Fruit fly (Drosophila melanogaster) whole organism, adult: ENCODE data around the gene MtnB.
A peak's percentile ranks its signal among the peaks of the same experiment; 100 is the strongest.

Experiments
- CG11617 ChIP-seq: fragments of 200-800 bp; sonication (Bioruptor generic); optimal IDR thresholded peaks from 2 replicates; lab custom pipeline; 2017; ENCODE audit warnings: mild to moderate bottlenecking, missing biosample characterization, missing genetic modification reagents, missing genetic modification characterization
- CG12768 ChIP-seq: fragments of 200-800 bp; sonication (Bioruptor generic); optimal IDR thresholded peaks from 2 replicates; lab custom pipeline; 2017; ENCODE audit warnings: missing biosample characterization, missing genetic modification characterization, mild to moderate bottlenecking, moderate library complexity, missing genetic modification reagents
- CG14711 ChIP-seq: fragments of 200-800 bp; sonication (Bioruptor generic); optimal IDR thresholded peaks from 2 replicates; lab custom pipeline; 2018; ENCODE audit warnings: missing biosample characterization, mild to moderate bottlenecking, missing genetic modification characterization, moderate library complexity
- CG1620 ChIP-seq: fragments of 200-800 bp; sonication (Bioruptor generic); optimal IDR thresholded peaks from 2 replicates; lab custom pipeline; 2016; ENCODE audit warnings: missing biosample characterization, missing genetic modification characterization
- CG33017 ChIP-seq: fragments of 200-800 bp; sonication (Bioruptor generic); optimal IDR thresholded peaks from 2 replicates; lab custom pipeline; 2018; ENCODE audit warnings: missing biosample characterization, mild to moderate bottlenecking, missing genetic modification characterization, moderate library complexity
- CG5204 ChIP-seq: fragments of 200-800 bp; sonication (Bioruptor generic); optimal IDR thresholded peaks from 2 replicates; lab custom pipeline; 2016; ENCODE audit warnings: missing biosample characterization, missing genetic modification characterization
- CG7045 ChIP-seq: fragments of 200-800 bp; sonication (Bioruptor generic); optimal IDR thresholded peaks from 2 replicates; lab custom pipeline; 2017; ENCODE audit warnings: missing biosample characterization, mild to moderate bottlenecking, missing genetic modification characterization
- CG7101 ChIP-seq: fragments of 200-800 bp; sonication (Bioruptor generic); optimal IDR thresholded peaks from 2 replicates; lab custom pipeline; 2018; ENCODE audit warnings: missing biosample characterization, mild to moderate bottlenecking, missing genetic modification characterization, moderate library complexity
- Clk ChIP-seq: fragments of 200-800 bp; sonication (Bioruptor generic); optimal IDR thresholded peaks from 2 replicates; lab custom pipeline; 2017; ENCODE audit warnings: missing biosample characterization, missing genetic modification characterization
- Crg-1 ChIP-seq: fragments of 200-800 bp; sonication (Bioruptor generic); optimal IDR thresholded peaks from 2 replicates; lab custom pipeline; 2016; ENCODE audit warnings: missing biosample characterization, missing genetic modification characterization
- Hr96 ChIP-seq: fragments of 200-800 bp; sonication (Bioruptor generic); optimal IDR thresholded peaks from 2 replicates; lab custom pipeline; 2016; ENCODE audit warnings: missing biosample characterization, missing genetic modification characterization
- Mnt ChIP-seq: fragments of 200-800 bp; sonication (Bioruptor generic); optimal IDR thresholded peaks from 2 replicates; lab custom pipeline; 2016; ENCODE audit warnings: missing biosample characterization, mild to moderate bottlenecking, missing genetic modification characterization
- bab1 ChIP-seq: fragments of 200-800 bp; sonication (Bioruptor generic); optimal IDR thresholded peaks from 3 replicates; lab custom pipeline; 2019; ENCODE audit warnings: missing biosample characterization, mild to moderate bottlenecking, missing genetic modification characterization, moderate library complexity
- cic ChIP-seq: fragments of 200-800 bp; sonication (Bioruptor generic); optimal IDR thresholded peaks from 2 replicates; lab custom pipeline; 2017; ENCODE audit warnings: missing biosample characterization, mild to moderate bottlenecking, missing genetic modification characterization, moderate library complexity
- cnc ChIP-seq, 2 experiments: fragments of >200 bp; optimal IDR thresholded peaks; 2 replicates each; lab custom pipeline; 2017
- kay ChIP-seq: fragments of 200-800 bp; sonication (Bioruptor generic); peaks from one replicate; lab custom pipeline; 2016; ENCODE audit warnings: missing biosample characterization, missing genetic modification characterization, borderline replicate concordance
- ovo ChIP-seq: fragments of 200-800 bp; sonication (Bioruptor generic); optimal IDR thresholded peaks from 2 replicates; lab custom pipeline; 2016; ENCODE audit warnings: missing biosample characterization, missing genetic modification characterization
- pad ChIP-seq: fragments of 200-800 bp; sonication (Bioruptor generic); optimal IDR thresholded peaks from 3 replicates; lab custom pipeline; 2017; ENCODE audit warnings: missing biosample characterization, missing genetic modification characterization, mild to moderate bottlenecking, moderate library complexity, missing genetic modification reagents
- tj ChIP-seq: fragments of 200-800 bp; sonication (Bioruptor generic); optimal IDR thresholded peaks from 3 replicates; lab custom pipeline; 2017; ENCODE audit warnings: missing biosample characterization, mild to moderate bottlenecking, missing genetic modification characterization, moderate library complexity
- toe ChIP-seq: fragments of 200-800 bp; sonication (Bioruptor generic); optimal IDR thresholded peaks from 2 replicates; lab custom pipeline; 2016; ENCODE audit warnings: missing biosample characterization, missing genetic modification characterization

The MtnB gene

DNA sequence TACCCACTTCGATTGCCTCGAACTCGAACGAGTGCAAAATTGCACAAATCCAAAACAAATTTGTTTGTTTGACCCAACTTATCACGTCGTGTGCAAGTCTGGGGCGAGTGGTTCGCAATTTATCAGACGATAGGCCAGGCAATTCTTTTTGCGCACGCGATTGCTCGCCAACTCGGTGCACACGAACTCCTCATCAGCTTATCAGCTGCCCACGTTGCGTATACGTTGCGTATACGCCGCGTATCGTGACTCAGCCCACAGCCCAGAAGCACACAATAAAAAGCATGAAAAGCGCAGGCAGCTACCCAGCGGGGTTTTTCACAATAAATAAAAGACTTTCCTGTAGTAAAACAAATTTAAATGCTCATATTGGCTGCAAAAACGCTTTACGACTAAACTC is at the start of gene MtnB:
Gene MtnB, minus strand, starts transcription at position 101 of the 400 bp plus-strand sequence.
- TF ChIP-seq kay (GFP tag; lab: Kevin White, UChicago) (peak; percentile 59), pad (GFP tag; lab: Kevin White, UChicago) (no peak)

DNA sequence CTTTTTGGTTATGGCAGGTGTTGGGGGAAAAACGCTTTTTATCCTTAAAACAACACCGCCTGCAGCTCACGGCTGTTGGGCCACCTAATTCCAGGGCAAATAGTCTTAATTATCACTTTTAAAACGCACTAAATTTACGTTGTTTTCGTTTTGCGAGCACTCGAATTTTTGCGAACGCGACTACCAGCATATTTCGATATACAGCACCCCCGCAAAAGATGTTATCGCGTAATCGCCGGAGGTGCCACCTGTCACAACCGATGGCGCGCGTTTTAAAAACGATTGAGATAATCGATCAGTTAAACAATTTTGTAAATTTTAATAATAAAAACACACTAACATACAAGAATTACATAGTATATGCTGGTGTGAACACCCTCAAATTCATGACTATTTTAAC is 48.5 kb upstream of the MtnB start, which contains the start of gene Stat92E:
Gene Stat92E, minus strand, starts transcription at position 219 of the 400 bp plus-strand sequence.
- TF ChIP-seq CG14711 (tag; lab: Kevin White, UChicago): no peak
- TF ChIP-seq kay (GFP tag; lab: Kevin White, UChicago): peak; percentile 21
- TF ChIP-seq cnc (optimal IDR thresholded peaks at IDR 0.05; lab: Kevin White, UChicago): no peak
- no peak for TF ChIP-seq CG7101 (tag; lab: Kevin White, UChicago)
- TF ChIP-seq Mnt (GFP tag; lab: Kevin White, UChicago): no peak
- no peak for TF ChIP-seq CG1620
- no peak for TF ChIP-seq pad (GFP tag; lab: Kevin White, UChicago)
- no peak for TF ChIP-seq Crg-1 (GFP tag; lab: Kevin White, UChicago)
- TF ChIP-seq toe: no peak
- no peak for TF ChIP-seq Clk (GFP tag; lab: Kevin White, UChicago)
- TF ChIP-seq CG7045 (GFP tag; lab: Kevin White, UChicago): no peak
- peak; percentile 24 for TF ChIP-seq tj (GFP tag; lab: Kevin White, UChicago)
- no peak for TF ChIP-seq ovo (GFP tag; lab: Kevin White, UChicago)
- no peak for TF ChIP-seq CG12768 (GFP tag; lab: Kevin White, UChicago)
- no peak for TF ChIP-seq CG33017 (tag; lab: Kevin White, UChicago)
- no peak for TF ChIP-seq bab1 (GFP tag; lab: Kevin White, UChicago)
- TF ChIP-seq cic (GFP tag; lab: Kevin White, UChicago): no peak
- no peak for TF ChIP-seq CG5204 (GFP tag; lab: Kevin White, UChicago)

DNA sequence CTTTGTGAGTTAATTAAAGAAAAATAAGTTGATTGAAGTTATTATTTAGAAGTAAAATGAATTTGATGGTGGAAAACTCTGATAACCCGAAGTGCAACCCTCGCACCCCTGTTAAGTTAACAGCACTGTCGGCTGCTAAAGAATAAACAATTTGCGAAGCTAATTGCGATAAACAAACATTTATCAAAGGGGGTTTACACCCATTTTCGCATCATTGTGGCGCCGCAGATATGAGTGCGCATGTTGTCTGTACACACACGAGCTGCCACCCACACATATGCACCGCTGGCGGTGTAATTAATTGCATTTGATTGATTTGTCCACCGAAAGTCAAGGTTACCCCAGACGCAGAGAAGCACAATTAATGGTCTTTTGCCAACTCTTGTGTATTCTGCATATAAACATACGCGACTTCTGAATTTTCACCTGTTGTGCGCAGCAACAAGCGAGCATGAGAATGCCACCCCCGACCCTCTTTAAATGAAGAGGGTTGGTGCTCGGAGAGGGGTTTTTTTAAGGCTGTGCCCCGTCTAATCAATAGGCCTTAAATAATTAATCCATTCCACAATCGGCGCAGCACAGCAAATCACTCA is 48.0 kb upstream of the MtnB start:
- no peak for TF ChIP-seq bab1 (GFP tag; lab: Kevin White, UChicago)
- TF ChIP-seq cic (GFP tag; lab: Kevin White, UChicago): no peak
- TF ChIP-seq CG12768 (GFP tag; lab: Kevin White, UChicago): peak; percentile 15

DNA sequence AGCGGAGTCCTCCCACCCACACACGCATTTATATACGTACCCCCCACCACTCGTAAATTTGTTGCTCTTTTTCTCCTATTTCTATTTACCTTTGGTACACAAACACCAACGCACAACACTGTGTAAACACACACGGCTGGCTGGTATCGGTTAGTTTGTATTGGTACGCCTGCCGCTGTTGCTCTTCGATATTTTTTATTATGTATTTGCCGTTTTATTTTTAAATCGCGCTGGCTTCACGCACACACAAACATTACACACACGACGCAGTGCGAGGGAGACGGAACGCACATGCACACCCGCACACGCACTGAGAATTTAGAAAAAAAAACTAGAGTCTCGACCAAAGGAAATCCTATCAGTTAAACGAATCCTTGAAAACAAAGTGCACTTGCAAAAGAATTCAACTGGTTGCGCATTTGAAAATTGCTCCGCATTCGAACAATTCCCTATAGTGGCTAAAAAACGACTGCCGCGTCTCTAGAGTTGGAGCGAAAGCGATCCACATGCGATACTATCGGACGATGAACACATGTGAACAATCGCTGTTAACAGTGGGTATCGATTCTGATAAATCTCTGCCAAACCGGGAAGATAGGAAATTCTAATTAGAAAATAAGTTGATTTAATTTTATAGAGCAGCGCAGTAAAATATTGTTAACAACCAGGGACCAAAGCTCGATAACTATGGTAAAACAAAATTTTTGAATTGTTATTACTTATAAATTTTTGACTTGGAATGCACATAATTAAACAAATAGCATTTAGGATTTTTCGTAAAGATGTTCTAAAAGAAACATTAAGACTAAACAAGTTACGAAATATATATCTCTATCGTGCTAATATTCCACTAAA is 47.3 kb upstream of the MtnB start:
- TF ChIP-seq pad (GFP tag; lab: Kevin White, UChicago): peak; percentile 12
- TF ChIP-seq CG7045 (GFP tag; lab: Kevin White, UChicago): peak; percentile 52
- peak; percentile 23 for TF ChIP-seq Clk (GFP tag; lab: Kevin White, UChicago)
- TF ChIP-seq toe: no peak
- no peak for TF ChIP-seq CG11617 (GFP tag; lab: Kevin White, UChicago)
- peak; percentile 84 for TF ChIP-seq Mnt (GFP tag; lab: Kevin White, UChicago)
- peak; percentile 73 for TF ChIP-seq cic (GFP tag; lab: Kevin White, UChicago)
- peak; percentile 90 for TF ChIP-seq CG12768 (GFP tag; lab: Kevin White, UChicago)
- TF ChIP-seq ovo (GFP tag; lab: Kevin White, UChicago): peak; percentile 72
- TF ChIP-seq CG5204 (GFP tag; lab: Kevin White, UChicago): no peak
- peak; percentile 87 for TF ChIP-seq Crg-1 (GFP tag; lab: Kevin White, UChicago)
- TF ChIP-seq Hr96 (GFP tag; lab: Kevin White, UChicago): peak; percentile 64
- peak; percentile 75 for TF ChIP-seq CG7101 (tag; lab: Kevin White, UChicago)
- no peak for TF ChIP-seq cnc (optimal IDR thresholded peaks at IDR 0.05; lab: Kevin White, UChicago)
- TF ChIP-seq tj (GFP tag; lab: Kevin White, UChicago): no peak
- TF ChIP-seq CG1620: no peak
- peak; percentile 36 for TF ChIP-seq CG33017 (tag; lab: Kevin White, UChicago)
- TF ChIP-seq kay (GFP tag; lab: Kevin White, UChicago): peak; percentile 73
- peak; percentile 36 for TF ChIP-seq bab1 (GFP tag; lab: Kevin White, UChicago)
- peak; percentile 17 for TF ChIP-seq CG14711 (tag; lab: Kevin White, UChicago)

DNA sequence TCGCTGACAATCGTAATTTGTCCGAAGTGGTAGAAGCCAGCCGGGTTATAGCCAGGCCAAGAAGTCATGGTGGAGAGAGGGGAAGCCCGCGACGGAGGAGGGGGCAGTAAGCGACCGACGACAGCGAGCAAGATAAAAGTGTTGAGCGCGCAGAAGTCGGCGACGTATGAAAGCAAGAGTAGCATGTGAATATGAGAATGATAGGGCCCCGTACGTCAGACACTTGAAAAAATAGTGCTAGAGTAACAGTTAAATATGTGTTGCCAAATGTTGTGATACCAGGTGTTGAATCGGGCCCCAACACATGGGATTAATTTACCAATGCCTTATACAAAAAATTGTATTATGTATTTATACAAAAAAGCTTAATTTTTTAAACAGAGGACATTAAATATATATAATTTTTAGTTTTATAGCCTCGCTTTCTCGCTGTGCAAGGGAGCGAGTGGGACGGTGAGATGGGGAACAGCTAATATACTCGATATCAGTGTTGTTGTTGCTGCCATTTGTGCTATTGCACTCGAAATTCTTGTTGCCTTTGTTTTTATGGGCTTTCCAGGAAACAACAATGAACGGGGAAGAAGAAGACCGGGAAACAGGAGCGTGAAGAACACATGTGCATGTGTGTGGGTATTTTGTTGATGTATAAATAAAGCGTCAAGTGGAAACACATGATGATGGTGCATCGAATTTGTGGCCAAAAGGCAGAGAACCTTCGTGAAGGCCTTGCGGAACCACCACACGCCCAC is 46.5 kb upstream of the MtnB start:
- peak; percentile 77 for TF ChIP-seq Mnt (GFP tag; lab: Kevin White, UChicago)
- peak; percentile 97 for TF ChIP-seq tj (GFP tag; lab: Kevin White, UChicago)
- TF ChIP-seq bab1 (GFP tag; lab: Kevin White, UChicago): peak; percentile 85
- no peak for TF ChIP-seq cnc (optimal IDR thresholded peaks at IDR 0.05; lab: Kevin White, UChicago)
- TF ChIP-seq Crg-1 (GFP tag; lab: Kevin White, UChicago): no peak
- peak; percentile 65 for TF ChIP-seq kay (GFP tag; lab: Kevin White, UChicago)
- peak; percentile 86 for TF ChIP-seq CG14711 (tag; lab: Kevin White, UChicago)
- TF ChIP-seq CG1620: peak; percentile 79
- peak; percentile 20 for TF ChIP-seq ovo (GFP tag; lab: Kevin White, UChicago)
- peak; percentile 75 for TF ChIP-seq cic (GFP tag; lab: Kevin White, UChicago)
- peak; percentile 91 for TF ChIP-seq CG33017 (tag; lab: Kevin White, UChicago)
- TF ChIP-seq CG12768 (GFP tag; lab: Kevin White, UChicago): peak; percentile 85
- peak; percentile 78 for TF ChIP-seq Clk (GFP tag; lab: Kevin White, UChicago)
- peak; percentile 44 for TF ChIP-seq Hr96 (GFP tag; lab: Kevin White, UChicago)
- peak; percentile 80 for TF ChIP-seq pad (GFP tag; lab: Kevin White, UChicago)
- peak; percentile 90 for TF ChIP-seq CG11617 (GFP tag; lab: Kevin White, UChicago)
- peak; percentile 77 for TF ChIP-seq CG5204 (GFP tag; lab: Kevin White, UChicago)
- TF ChIP-seq toe: peak; percentile 63
- TF ChIP-seq CG7045 (GFP tag; lab: Kevin White, UChicago): peak; percentile 87
- peak; percentile 86 for TF ChIP-seq CG7101 (tag; lab: Kevin White, UChicago)
